Worm (Caenorhabditis elegans) whole organism, mixed stage, embryonic: ENCODE measurements around the gene Y54G2A.37.

Experiments
- M03D4.4 ChIP-seq: sonication (generic microtip); optimal IDR thresholded peaks from 2 replicates; lab custom pipeline; 2017; ENCODE audit warnings: mild to moderate bottlenecking, missing genetic modification characterization, missing compliant biosample characterization
- bed-3 ChIP-seq: fragments of 200-800 bp; sonication (Bioruptor generic); optimal IDR thresholded peaks from 3 replicates; lab custom pipeline; 2018; ENCODE audit warnings: mild to moderate bottlenecking, missing genetic modification characterization, moderate library complexity, missing compliant biosample characterization
- blmp-1 ChIP-seq: fragments of 150-350 bp; optimal IDR thresholded peaks from 2 replicates; lab custom pipeline; 2014; ENCODE audit warnings: missing biosample characterization, missing genetic modification characterization
- ceh-39 ChIP-seq: fragments of 150-350 bp; optimal IDR thresholded peaks from 2 replicates; lab custom pipeline; 2014; ENCODE audit warnings: missing biosample characterization, missing genetic modification characterization
- ceh-83 ChIP-seq: fragments of 200-800 bp; sonication (Bioruptor generic); optimal IDR thresholded peaks from 2 replicates; lab custom pipeline; 2018; ENCODE audit warnings: mild to moderate bottlenecking, missing genetic modification characterization, missing compliant biosample characterization
- ces-1 ChIP-seq: fragments of 150-350 bp; optimal IDR thresholded peaks from 2 replicates; lab custom pipeline; 2014; ENCODE audit warnings: missing biosample characterization, missing genetic modification reagents, missing genetic modification characterization
- cnd-1 ChIP-seq: fragments of 200-800 bp; sonication (Bioruptor generic); optimal IDR thresholded peaks from 2 replicates; lab custom pipeline; 2018; ENCODE audit warnings: mild to moderate bottlenecking, missing genetic modification characterization, missing compliant biosample characterization
- drap-1 ChIP-seq: fragments of 200-800 bp; sonication (Bioruptor generic); optimal IDR thresholded peaks from 3 replicates; lab custom pipeline; 2018; ENCODE audit warnings: mild to moderate bottlenecking, missing genetic modification characterization, missing compliant biosample characterization
- elt-1 ChIP-seq: sonication (generic microtip); optimal IDR thresholded peaks from 2 replicates; lab custom pipeline; 2017; ENCODE audit warnings: missing genetic modification characterization, mild to moderate bottlenecking, missing compliant biosample characterization, antibody characterized with exemption, moderate library complexity, borderline replicate concordance; ENCODE audit not compliant: insufficient read depth
- elt-3 ChIP-seq: fragments of 150-350 bp; optimal IDR thresholded peaks from 2 replicates; lab custom pipeline; 2014; ENCODE audit warnings: missing biosample characterization, missing genetic modification characterization
- flh-1 ChIP-seq: fragments of 200-800 bp; sonication (Bioruptor generic); optimal IDR thresholded peaks from 2 replicates; lab custom pipeline; 2018; ENCODE audit warnings: mild to moderate bottlenecking, missing genetic modification characterization, moderate library complexity, missing compliant biosample characterization
- ham-2 ChIP-seq: fragments of 200-800 bp; sonication (Bioruptor generic); optimal IDR thresholded peaks from 2 replicates; lab custom pipeline; 2018; ENCODE audit warnings: mild to moderate bottlenecking, missing genetic modification characterization, missing compliant biosample characterization
- lin-32 ChIP-seq: fragments of 200-800 bp; sonication (Bioruptor generic); optimal IDR thresholded peaks from 2 replicates; lab custom pipeline; 2018; ENCODE audit warnings: mild to moderate bottlenecking, missing genetic modification characterization, missing compliant biosample characterization
- lsy-2 ChIP-seq: fragments of 150-350 bp; optimal IDR thresholded peaks from 2 replicates; lab custom pipeline; 2014; ENCODE audit warnings: missing biosample characterization, missing genetic modification characterization
- mep-1 ChIP-seq: fragments of 150-350 bp; optimal IDR thresholded peaks from 2 replicates; lab custom pipeline; 2017; ENCODE audit warnings: missing biosample characterization, missing genetic modification reagents, missing genetic modification characterization, inconsistent platforms
- mls-2 ChIP-seq: sonication (generic microtip); optimal IDR thresholded peaks from 2 replicates; lab custom pipeline; 2016; ENCODE audit warnings: mild to moderate bottlenecking, missing genetic modification characterization, moderate library complexity, missing compliant biosample characterization
- nhr-12 ChIP-seq: fragments of 150-350 bp; optimal IDR thresholded peaks from 2 replicates; lab custom pipeline; 2014; ENCODE audit warnings: missing biosample characterization, missing genetic modification characterization
- nhr-2 ChIP-seq: fragments of 150-350 bp; optimal IDR thresholded peaks from 2 replicates; lab custom pipeline; 2014; ENCODE audit warnings: missing biosample characterization, missing genetic modification characterization
- nhr-76 ChIP-seq: sonication (generic microtip); optimal IDR thresholded peaks from 2 replicates; lab custom pipeline; 2017; ENCODE audit warnings: missing biosample characterization, missing genetic modification characterization
- pha-4 ChIP-seq: fragments of 150-350 bp; optimal IDR thresholded peaks from 2 replicates; lab custom pipeline; 2018; ENCODE audit warnings: missing biosample characterization, missing genetic modification reagents, missing genetic modification characterization
- sem-2 ChIP-seq: fragments of 200-800 bp; sonication (Bioruptor generic); optimal IDR thresholded peaks from 2 replicates; lab custom pipeline; 2018; ENCODE audit warnings: mild to moderate bottlenecking, missing genetic modification characterization, missing compliant biosample characterization
- snpc-4 ChIP-seq: fragments of 150-350 bp; optimal IDR thresholded peaks from 2 replicates; lab custom pipeline; 2014; ENCODE audit warnings: missing biosample characterization, missing genetic modification characterization
- sptf-1 ChIP-seq: sonication (generic microtip); optimal IDR thresholded peaks from 2 replicates; lab custom pipeline; 2017; ENCODE audit warnings: mild to moderate bottlenecking, missing genetic modification characterization, moderate library complexity, missing compliant biosample characterization
- tbx-8 ChIP-seq: fragments of 200-800 bp; sonication (Bioruptor generic); optimal IDR thresholded peaks from 2 replicates; lab custom pipeline; 2018; ENCODE audit warnings: mild to moderate bottlenecking, missing genetic modification characterization, moderate library complexity, missing compliant biosample characterization
- unc-120 ChIP-seq: sonication (generic microtip); optimal IDR thresholded peaks from 2 replicates; lab custom pipeline; 2017; ENCODE audit warnings: missing genetic modification characterization, missing compliant biosample characterization; ENCODE audit not compliant: poor library complexity, severe bottlenecking
- unc-39 ChIP-seq: fragments of 150-350 bp; optimal IDR thresholded peaks from 2 replicates; lab custom pipeline; 2014; ENCODE audit warnings: missing biosample characterization, missing genetic modification characterization
- unc-62 ChIP-seq: fragments of 150-350 bp; optimal IDR thresholded peaks from 2 replicates; lab custom pipeline; 2014; ENCODE audit warnings: missing biosample characterization, missing genetic modification reagents, missing genetic modification characterization
- zip-8 ChIP-seq: fragments of 150-350 bp; optimal IDR thresholded peaks from 2 replicates; lab custom pipeline; 2014; ENCODE audit warnings: missing biosample characterization, missing genetic modification characterization
- ztf-11 ChIP-seq: fragments of 150-350 bp; optimal IDR thresholded peaks from 2 replicates; lab custom pipeline; 2014; ENCODE audit warnings: missing biosample characterization, missing genetic modification characterization

The Y54G2A.37 gene

DNA sequence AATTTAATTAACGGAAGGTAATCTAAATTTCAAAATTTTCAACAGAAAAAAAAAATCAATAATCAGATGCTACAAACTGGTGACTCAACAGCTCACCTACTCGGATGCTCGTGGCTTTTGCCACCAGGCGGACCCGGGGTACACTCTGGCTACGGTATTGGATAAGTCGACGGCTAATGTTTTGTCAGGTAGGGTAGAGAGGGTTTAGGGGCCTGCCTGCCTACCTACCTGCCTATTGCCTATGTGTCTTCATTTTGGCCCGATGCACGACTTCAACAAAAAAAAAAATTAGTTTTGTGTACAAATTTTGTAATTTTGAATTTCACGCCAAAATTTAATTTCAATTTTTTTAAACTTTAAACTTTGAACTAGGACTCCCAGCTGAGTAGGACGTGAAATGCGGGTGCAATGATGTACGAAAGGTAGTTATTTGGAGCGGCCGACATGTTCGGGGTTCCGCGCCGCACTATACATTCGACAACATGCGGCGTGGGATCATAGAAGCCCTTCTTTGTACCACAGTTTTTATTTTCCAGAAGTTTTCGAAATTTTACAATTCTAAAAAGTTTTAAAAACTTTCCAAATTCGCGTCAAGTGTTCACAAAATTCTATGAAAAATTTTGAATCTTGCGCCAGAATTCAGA is 5.1 kb downstream of the Y54G2A.37 start:
- peak; percentile 3 for TF ChIP-seq ceh-83 (GFP tag; lab: Kevin White, UChicago)
- no peak for TF ChIP-seq mep-1 (tag; lab: Kevin White, UChicago)

DNA sequence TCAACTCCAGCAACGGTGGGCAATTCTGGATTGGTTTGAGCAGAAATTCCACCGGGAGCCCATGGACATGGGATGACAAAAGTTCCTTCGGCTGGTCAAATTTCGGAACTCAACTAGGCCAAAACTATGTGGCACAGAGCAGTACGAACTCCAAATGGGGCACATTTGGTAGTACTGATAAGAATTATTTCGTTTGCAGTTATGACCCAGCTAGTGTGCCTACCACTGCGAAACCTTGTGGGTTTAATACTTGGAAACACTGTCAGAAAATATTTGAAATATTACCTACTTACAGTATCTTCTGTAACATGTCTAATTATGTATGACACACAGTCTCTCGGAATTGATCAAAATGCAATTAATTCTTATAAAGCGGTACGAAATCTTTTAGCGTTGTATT is 5.8 kb downstream of the Y54G2A.37 start:
- no peak for TF ChIP-seq tbx-8 (GFP tag; lab: Kevin White, UChicago)
- TF ChIP-seq, all 35 proteins: peak for 0

- TF ChIP-seq nhr-76 = no peak
These were observed 12.1 kb downstream of the Y54G2A.37 start, which contains the start of the genes Y54G2A.48 and pudl-1 for ce11 chrIV:2832587-2832986. TSS of gene Y54G2A.48 (minus strand) at chrIV:2832687. TSS of gene pudl-1 (plus strand) at chrIV:2832906.

ce11 chrIV:2834516-2834915 is 14.0 kb downstream of the Y54G2A.37 start, which contains the start of gene pudl-2:
TSS of gene pudl-2 (plus strand) at chrIV:2834816.
- TF ChIP-seq lin-32 (no peak), nhr-12 (tag; lab: Kevin White, UChicago) (no peak), blmp-1 (tag; lab: Kevin White, UChicago) (no peak), unc-39 (tag; lab: Kevin White, UChicago) (no peak), elt-1 (no peak), ham-2 (GFP tag; lab: Kevin White, UChicago) (no peak), flh-1 (GFP tag; lab: Kevin White, UChicago) (no peak), unc-62 (GFP tag; lab: Kevin White, UChicago) (no peak), ces-1 (GFP tag; lab: Kevin White, UChicago) (no peak), cnd-1 (no peak), drap-1 (GFP tag; lab: Kevin White, UChicago) (no peak), elt-3 (tag; lab: Kevin White, UChicago) (no peak), sptf-1 (no peak), snpc-4 (no peak), mep-1 (tag; lab: Kevin White, UChicago) (no peak), zip-8 (tag; lab: Kevin White, UChicago) (no peak)

- TF ChIP-seq elt-1 (no peak), ceh-39 (no peak), bed-3 (no peak), unc-120 (tag; lab: Kevin White, UChicago) (no peak), pha-4 (tag; lab: Kevin White, UChicago) (no peak), nhr-2 (tag; lab: Kevin White, UChicago) (no peak)
These were observed 14.9 kb downstream of the Y54G2A.37 start, which contains the start of gene clec-82 for ce11 chrIV:2835364-2835763. TSS of gene clec-82 (plus strand) at chrIV:2835664.

ce11 chrIV:2838308-2838707 is 17.8 kb downstream of the Y54G2A.37 start, which contains the start of gene Y54G2A.7:
TSS of gene Y54G2A.7 (plus strand) at chrIV:2838608.
- TF ChIP-seq ceh-39 (no peak), nhr-12 (tag; lab: Kevin White, UChicago) (no peak), ceh-83 (GFP tag; lab: Kevin White, UChicago) (no peak), flh-1 (GFP tag; lab: Kevin White, UChicago) (no peak), bed-3 (no peak), unc-39 (tag; lab: Kevin White, UChicago) (no peak), nhr-2 (tag; lab: Kevin White, UChicago) (no peak), elt-1 (no peak), sptf-1 (no peak), zip-8 (tag; lab: Kevin White, UChicago) (no peak), sem-2 (no peak)

ce11 chrIV:2841260-2841659 is 20.8 kb downstream of the Y54G2A.37 start, which contains the start of gene clec-83:
TSS of gene clec-83 (minus strand) at chrIV:2841472.
- TF ChIP-seq cnd-1 (no peak), sptf-1 (no peak), ztf-11 (tag; lab: Kevin White, UChicago) (no peak), tbx-8 (GFP tag; lab: Kevin White, UChicago) (no peak), M03D4.4 (tag; lab: Kevin White, UChicago) (no peak), ceh-39 (no peak), lsy-2 (tag; lab: Kevin White, UChicago) (no peak), drap-1 (GFP tag; lab: Kevin White, UChicago) (no peak), unc-120 (tag; lab: Kevin White, UChicago) (no peak), mls-2 (no peak)
